Fruit fly (Drosophila melanogaster) whole organism, embryonic: ENCODE results near the gene Alg11.

Experiments used
- Aef1 ChIP-seq: fragments of 200-800 bp; sonication (Bioruptor generic); IDR thresholded peaks from 3 replicates; pipeline ENCODE4 v1.3.6; 2022; ENCODE audit warnings: missing biosample characterization, missing genetic modification characterization
- BEAF-32 ChIP-seq: fragments of 200-800 bp; sonication (Bioruptor generic); optimal IDR thresholded peaks from 3 replicates; lab custom pipeline; 2017; ENCODE audit warnings: missing biosample characterization, missing genetic modification characterization, mild to moderate bottlenecking, moderate library complexity, missing genetic modification reagents
- Blimp-1 ChIP-seq: fragments of 200-800 bp; sonication (Bioruptor generic); optimal IDR thresholded peaks from 3 replicates; lab custom pipeline; 2018; ENCODE audit warnings: missing biosample characterization, missing genetic modification characterization, mild to moderate bottlenecking, moderate library complexity, missing genetic modification reagents
- CG1024 ChIP-seq: fragments of 200-800 bp; sonication (Bioruptor generic); IDR thresholded peaks from 2 replicates; pipeline ENCODE4 v1.3.6; 2022; ENCODE audit warnings: missing biosample characterization, missing genetic modification characterization
- CG10267 ChIP-seq: fragments of 200-800 bp; sonication (Bioruptor generic); optimal IDR thresholded peaks from 2 replicates; lab custom pipeline; 2018; ENCODE audit warnings: missing biosample characterization, mild to moderate bottlenecking, missing genetic modification characterization, moderate library complexity
- CG11398 ChIP-seq: fragments of 200-800 bp; sonication (Bioruptor generic); optimal IDR thresholded peaks from 2 replicates; lab custom pipeline; 2016; ENCODE audit warnings: missing biosample characterization, missing genetic modification characterization
- CG12659 ChIP-seq: fragments of 200-800 bp; sonication (Bioruptor generic); optimal IDR thresholded peaks from 3 replicates; lab custom pipeline; 2017; ENCODE audit warnings: mild to moderate bottlenecking, missing biosample characterization, missing genetic modification reagents, missing genetic modification characterization
- CG13624 ChIP-seq: fragments of 200-800 bp; sonication (Bioruptor generic); optimal IDR thresholded peaks from 2 replicates; lab custom pipeline; 2016; ENCODE audit warnings: missing biosample characterization, missing genetic modification characterization
- CG15269 ChIP-seq: fragments of 200-800 bp; sonication (Bioruptor generic); optimal IDR thresholded peaks from 2 replicates; lab custom pipeline; 2018; ENCODE audit warnings: missing biosample characterization, mild to moderate bottlenecking, missing genetic modification characterization, moderate library complexity
- CG16863 ChIP-seq: fragments of 200-800 bp; sonication (Bioruptor generic); optimal IDR thresholded peaks from 3 replicates; lab custom pipeline; 2016; ENCODE audit warnings: missing biosample characterization, missing genetic modification characterization
- CG17186 ChIP-seq: fragments of 200-800 bp; sonication (Bioruptor generic); optimal IDR thresholded peaks from 3 replicates; lab custom pipeline; 2017; ENCODE audit warnings: missing biosample characterization, missing genetic modification reagents, missing genetic modification characterization
- CG18262 ChIP-seq: fragments of 200-800 bp; optimal IDR thresholded peaks from 3 replicates; lab custom pipeline; 2019; ENCODE audit warnings: missing biosample characterization, mild to moderate bottlenecking, missing genetic modification characterization, moderate library complexity
- CG2116 ChIP-seq: fragments of 200-800 bp; sonication (Bioruptor generic); optimal IDR thresholded peaks from 3 replicates; lab custom pipeline; 2018; ENCODE audit warnings: missing biosample characterization, mild to moderate bottlenecking, missing genetic modification characterization
- CG2120 ChIP-seq: fragments of 200-800 bp; sonication (Bioruptor generic); optimal IDR thresholded peaks from 3 replicates; lab custom pipeline; 2016; ENCODE audit warnings: missing biosample characterization, missing genetic modification characterization
- CG30403 ChIP-seq: fragments of 200-800 bp; sonication (Bioruptor generic); optimal IDR thresholded peaks from 3 replicates; lab custom pipeline; 2016; ENCODE audit warnings: missing biosample characterization, missing genetic modification characterization
- CG33557 ChIP-seq: fragments of 200-800 bp; sonication (Bioruptor generic); optimal IDR thresholded peaks from 2 replicates; lab custom pipeline; 2019; ENCODE audit warnings: missing biosample characterization, mild to moderate bottlenecking, missing genetic modification characterization, moderate library complexity
- CG34224 ChIP-seq: fragments of 200-800 bp; sonication (Bioruptor generic); IDR thresholded peaks from 3 replicates; pipeline ENCODE4 v1.3.6; 2022; ENCODE audit warnings: missing biosample characterization, missing genetic modification characterization; ENCODE audit not compliant: partially characterized antibody
- CG6654 ChIP-seq: fragments of 200-800 bp; sonication (Bioruptor generic); optimal IDR thresholded peaks from 2 replicates; lab custom pipeline; 2017; ENCODE audit warnings: missing biosample characterization, mild to moderate bottlenecking, missing genetic modification characterization
- CG6683 ChIP-seq: fragments of 200-800 bp; sonication (Bioruptor generic); optimal IDR thresholded peaks from 2 replicates; lab custom pipeline; 2017; ENCODE audit warnings: missing biosample characterization, mild to moderate bottlenecking, missing genetic modification characterization, missing genetic modification reagents
- CG8359 ChIP-seq: fragments of 200-800 bp; sonication (Bioruptor generic); optimal IDR thresholded peaks from 2 replicates; lab custom pipeline; 2017; ENCODE audit warnings: missing biosample characterization, mild to moderate bottlenecking, missing genetic modification characterization, borderline replicate concordance
- CG9932 ChIP-seq: fragments of 200-800 bp; sonication (Bioruptor generic); IDR thresholded peaks from 2 replicates; pipeline ENCODE4 v1.3.6; 2022; ENCODE audit warnings: missing biosample characterization, missing genetic modification characterization
- Dfd ChIP-seq, 2 experiments: fragments of >200 bp; optimal IDR thresholded peaks; 2 replicates each; lab custom pipeline; 2017; ENCODE audit warnings: missing biosample characterization in 2 of 2, missing genetic modification characterization in 2 of 2
- HLHmδ ChIP-seq: fragments of 200-800 bp; sonication (Bioruptor generic); optimal IDR thresholded peaks from 2 replicates; lab custom pipeline; 2018; ENCODE audit warnings: missing biosample characterization, mild to moderate bottlenecking, missing genetic modification characterization, moderate library complexity
- MBD-R2 ChIP-seq: fragments of 200-800 bp; sonication (Bioruptor generic); IDR thresholded peaks from 2 replicates; pipeline ENCODE4 v1.3.6; 2022; ENCODE audit warnings: missing biosample characterization, missing genetic modification characterization
- MESR4 ChIP-seq: fragments of 200-800 bp; sonication (Bioruptor generic); optimal IDR thresholded peaks from 2 replicates; lab custom pipeline; 2018; ENCODE audit warnings: missing biosample characterization, mild to moderate bottlenecking, missing genetic modification characterization, moderate library complexity
- Meics ChIP-seq: fragments of 200-800 bp; sonication (Bioruptor generic); optimal IDR thresholded peaks from 2 replicates; lab custom pipeline; 2017; ENCODE audit warnings: missing biosample characterization, mild to moderate bottlenecking, missing genetic modification characterization
- NC2α ChIP-seq: fragments of 200-800 bp; sonication (Bioruptor generic); optimal IDR thresholded peaks from 2 replicates; lab custom pipeline; 2016; ENCODE audit warnings: missing biosample characterization, missing genetic modification characterization
- NK7.1 ChIP-seq: fragments of 200-800 bp; sonication (Bioruptor generic); optimal IDR thresholded peaks from 3 replicates; lab custom pipeline; 2016; ENCODE audit warnings: missing biosample characterization, missing genetic modification characterization
- Sry-β ChIP-seq: fragments of 200-800 bp; sonication (Bioruptor generic); optimal IDR thresholded peaks from 2 replicates; lab custom pipeline; 2018; ENCODE audit warnings: missing biosample characterization, mild to moderate bottlenecking, missing genetic modification characterization, moderate library complexity
- Trl ChIP-seq, 3 experiments: fragments of >200 bp in 2 of 3; fragments of 200-800 bp in 1 of 3; sonication (Bioruptor generic) in 1 of 3; optimal IDR thresholded peaks; 2 replicates in 1 of 3; 3 replicates in 2 of 3; lab custom pipeline; 2016 to 2017; ENCODE audit warnings: missing biosample characterization in 1 of 3, missing genetic modification characterization in 1 of 3
- Vsx1 ChIP-seq: fragments of 200-800 bp; sonication (Bioruptor generic); optimal IDR thresholded peaks from 2 replicates; lab custom pipeline; 2017; ENCODE audit warnings: missing biosample characterization, mild to moderate bottlenecking, missing genetic modification characterization, missing genetic modification reagents
- YL-1 ChIP-seq: fragments of 200-800 bp; sonication (Bioruptor generic); optimal IDR thresholded peaks from 3 replicates; lab custom pipeline; 2017; ENCODE audit warnings: missing biosample characterization, mild to moderate bottlenecking, missing genetic modification characterization
- al ChIP-seq: fragments of 200-800 bp; sonication (Bioruptor generic); IDR thresholded peaks from 2 replicates; pipeline ENCODE4 v1.3.6; 2022; ENCODE audit warnings: missing biosample characterization, missing genetic modification characterization
- amos ChIP-seq: fragments of 200-800 bp; sonication (Bioruptor generic); IDR thresholded peaks from 2 replicates; pipeline ENCODE4 v1.3.6; 2022; ENCODE audit warnings: missing biosample characterization, missing genetic modification characterization; ENCODE audit not compliant: partially characterized antibody
- crp ChIP-seq, 2 experiments: fragments of 200-800 bp; sonication (Bioruptor generic); optimal IDR thresholded peaks; 2 replicates in 1 of 2; 3 replicates in 1 of 2; lab custom pipeline; 2017; ENCODE audit warnings: missing biosample characterization in 2 of 2, missing genetic modification characterization in 2 of 2, mild to moderate bottlenecking in 1 of 2, moderate library complexity in 1 of 2
- dati ChIP-seq: fragments of 200-800 bp; sonication (Bioruptor generic); IDR thresholded peaks from 2 replicates; pipeline ENCODE4 v1.3.6; 2022; ENCODE audit warnings: missing biosample characterization, missing genetic modification characterization
- fru ChIP-seq: fragments of >200 bp; optimal IDR thresholded peaks from 2 replicates; lab custom pipeline; 2017
- fu2 ChIP-seq: fragments of 200-800 bp; sonication (Bioruptor generic); optimal IDR thresholded peaks from 2 replicates; lab custom pipeline; 2016; ENCODE audit warnings: missing biosample characterization, missing genetic modification characterization
- gsb-n ChIP-seq: fragments of 200-800 bp; sonication (Bioruptor generic); optimal IDR thresholded peaks from 3 replicates; lab custom pipeline; 2018; ENCODE audit warnings: missing biosample characterization, mild to moderate bottlenecking, missing genetic modification characterization
- hbn ChIP-seq: fragments of 200-800 bp; sonication (Bioruptor generic); IDR thresholded peaks from 2 replicates; pipeline ENCODE4 v1.3.6; 2022; ENCODE audit warnings: missing biosample characterization, missing genetic modification characterization; ENCODE audit not compliant: partially characterized antibody
- hkb ChIP-seq, 2 experiments: fragments of 200-800 bp in 1 of 2; fragments of >200 bp in 1 of 2; sonication (Bioruptor generic) in 1 of 2; IDR thresholded peaks in 1 of 2; optimal IDR thresholded peaks in 1 of 2; 2 replicates each; pipeline versions ENCODE4 v1.3.6 to Lab custom; 2017 to 2022; ENCODE audit warnings: missing biosample characterization in 1 of 2, missing genetic modification characterization in 1 of 2
- nerfin-2 ChIP-seq: fragments of 200-800 bp; sonication (Bioruptor generic); IDR thresholded peaks from 2 replicates; pipeline ENCODE4 v1.3.6; 2022; ENCODE audit warnings: missing biosample characterization, missing genetic modification characterization; ENCODE audit not compliant: partially characterized antibody
- pum ChIP-seq: fragments of 200-800 bp; sonication (Bioruptor generic); optimal IDR thresholded peaks from 2 replicates; lab custom pipeline; 2016; ENCODE audit warnings: missing biosample characterization, missing genetic modification characterization
- pzg ChIP-seq: fragments of 200-800 bp; sonication (Bioruptor generic); optimal IDR thresholded peaks from 3 replicates; lab custom pipeline; 2018; ENCODE audit warnings: missing biosample characterization, mild to moderate bottlenecking, missing genetic modification characterization, moderate library complexity
- sens ChIP-seq: fragments of 200-800 bp; sonication (Bioruptor generic); peaks from one replicate; lab custom pipeline; 2016; ENCODE audit warnings: missing biosample characterization, missing genetic modification characterization
- tll ChIP-seq, 2 experiments: fragments of 200-800 bp in 1 of 2; fragments of >200 bp in 1 of 2; sonication (Bioruptor generic) in 1 of 2; optimal IDR thresholded peaks; 2 replicates each; lab custom pipeline; 2017 to 2019; ENCODE audit warnings: missing biosample characterization in 2 of 2, missing genetic modification characterization in 2 of 2, mild to moderate bottlenecking in 1 of 2, moderate library complexity in 1 of 2
- twi ChIP-seq: fragments of 200-800 bp; optimal IDR thresholded peaks from 2 replicates; lab custom pipeline; 2019; ENCODE audit warnings: missing biosample characterization, mild to moderate bottlenecking, missing genetic modification characterization, moderate library complexity
- wek ChIP-seq: fragments of 200-800 bp; sonication (Bioruptor generic); optimal IDR thresholded peaks from 3 replicates; lab custom pipeline; 2018; ENCODE audit warnings: missing biosample characterization, mild to moderate bottlenecking, missing genetic modification characterization, moderate library complexity

The Alg11 gene

DNA sequence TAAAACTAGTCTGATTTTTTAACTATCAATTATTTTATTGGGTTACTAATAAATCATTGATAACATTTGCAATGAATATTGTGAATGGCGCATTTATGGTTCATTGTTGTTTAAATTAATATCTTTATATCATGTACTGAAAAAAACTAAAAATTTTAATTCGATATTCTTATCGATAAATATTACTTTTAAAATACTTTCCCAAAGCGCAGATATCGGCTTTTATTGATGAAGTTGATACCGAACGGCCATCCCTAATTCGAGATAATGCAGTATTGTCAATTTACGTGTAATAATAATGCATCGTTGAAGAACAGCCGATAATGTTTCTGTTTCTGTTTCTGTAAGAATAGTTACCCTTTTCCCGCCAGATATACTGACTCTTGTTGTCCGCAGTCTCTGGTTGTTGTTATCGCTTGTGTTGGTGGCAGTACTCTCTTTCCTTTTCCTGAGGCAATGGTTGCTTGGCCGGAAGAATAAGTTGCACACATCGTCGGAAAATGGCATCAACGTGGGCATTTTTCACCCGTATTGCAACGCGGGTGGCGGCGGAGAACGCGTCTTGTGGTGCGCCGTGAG, 519 bp downstream of the Alg11 start (continued):
- TF ChIP-seq NK7.1 (GFP tag; lab: Kevin White, UChicago) (no peak), hbn (GFP tag; lab: Robert Waterston, UW) (no peak; the same call in 1 of the 2 replicates), Meics (no peak), CG2116 (GFP tag; lab: Kevin White, UChicago) (peak; percentile 64), CG8359 (GFP tag; lab: Kevin White, UChicago) (no peak), wek (no peak), dati (GFP tag; lab: Robert Waterston, UW) (no peak), CG6683 (no peak), Aef1 (no peak), CG11398 (no peak), CG18262 (tag; lab: Kevin White, UChicago) (no peak), pzg (GFP tag; lab: Kevin White, UChicago) (peak; percentile 44), CG17186 (peak; percentile 47), fru (lab: Kevin White, UChicago) (no peak), HLHmδ (no peak), al (GFP tag; lab: Robert Waterston, UW) (no peak), MBD-R2 (GFP tag; lab: Robert Waterston, UW) (peak; percentile 60; the same call in 1 of the 2 replicates), CG6654 (GFP tag; lab: Kevin White, UChicago) (no peak), YL-1 (GFP tag; lab: Kevin White, UChicago) (peak; percentile 40), fu2 (no peak), CG13624 (GFP tag; lab: Kevin White, UChicago) (no peak), amos (GFP tag; lab: Robert Waterston, UW) (peak; percentile 81; the same call in 1 of the 2 replicates), Dfd (GFP tag; optimal IDR thresholded peaks at IDR 0.05; lab: Kevin White, UChicago) (no peak), CG30403 (GFP tag; lab: Kevin White, UChicago) (no peak), Blimp-1 (GFP tag; lab: Kevin White, UChicago) (no peak), CG34224 (GFP tag; lab: Robert Waterston, UW) (peak; percentile 72), MESR4 (peak; percentile 78), sens (peak; percentile 9), Trl (optimal IDR thresholded peaks at IDR 0.05; lab: Kevin White, UChicago) (no peak), Trl (GFP tag; optimal IDR thresholded peaks at IDR 0.05; lab: Kevin White, UChicago) (no peak), Vsx1 (GFP tag; lab: Kevin White, UChicago) (no peak), hkb (optimal IDR thresholded peaks at IDR 0.05; lab: Kevin White, UChicago) (no peak), hkb (GFP tag; IDR thresholded peaks at IDR 0.05; lab: Robert Waterston, UW) (no peak), CG2120 (GFP tag; lab: Kevin White, UChicago) (no peak), pum (GFP tag; lab: Kevin White, UChicago) (no peak), BEAF-32 (GFP tag; lab: Kevin White, UChicago) (peak; percentile 76), nerfin-2 (GFP tag; lab: Robert Waterston, UW) (0 out of 2 replicates have a peak, but pooled peaks have one; percentile 9), twi (tag; lab: Kevin White, UChicago) (no peak), gsb-n (tag; lab: Kevin White, UChicago) (no peak), CG15269 (tag; lab: Kevin White, UChicago) (no peak), CG1024 (GFP tag; lab: Robert Waterston, UW) (no peak), Sry-β (GFP tag; lab: Kevin White, UChicago) (no peak), CG10267 (peak; percentile 45), tll (GFP tag; optimal IDR thresholded peaks at IDR 0.05; lab: Kevin White, UChicago) (no peak), CG16863 (GFP tag; lab: Kevin White, UChicago) (no peak), crp (GFP tag; optimal IDR thresholded peaks at IDR 0.05; lab: Kevin White, UChicago) (no peak), CG33557 (GFP tag; lab: Kevin White, UChicago) (no peak), CG9932 (GFP tag; lab: Robert Waterston, UW) (no peak), CG12659 (peak; percentile 38), NC2α (GFP tag; lab: Kevin White, UChicago) (no peak)
